Worm (Caenorhabditis elegans): ENCODE results near the gene tbx-34.

Gene tbx-34

DNA sequence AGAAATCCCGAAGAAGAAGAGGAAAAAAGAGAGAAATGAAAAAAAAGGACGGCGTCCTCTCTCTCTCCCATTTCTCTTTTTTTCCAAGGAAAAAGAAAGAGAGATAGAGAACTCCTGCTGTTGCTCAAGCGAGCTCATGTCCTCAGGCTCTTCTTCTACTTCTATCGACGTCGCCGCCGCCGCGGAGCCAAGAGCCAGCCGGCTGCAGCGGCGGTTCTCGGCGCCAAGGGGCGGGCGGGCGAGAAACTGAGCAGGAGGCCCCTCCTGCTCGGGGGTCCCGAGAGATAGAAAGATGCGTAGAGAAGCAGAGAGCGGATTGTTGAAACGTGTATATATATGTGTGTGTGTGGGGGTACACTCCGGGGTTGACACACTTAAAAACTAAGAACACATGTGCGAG, 15.1 kb downstream of the tbx-34 start (continued):
- TF ChIP-seq lim-7 (GFP tag; IDR thresholded peaks at IDR 0.05) (0 out of 2 replicates have a peak, but pooled peaks have one; percentile 39), ces-1 (GFP tag; optimal IDR thresholded peaks at IDR 0.05) (no peak), snpc-4 (tag; optimal IDR thresholded peaks at IDR 0.05) (no peak), zfp-3 (GFP tag; conservative IDR thresholded peaks at IDR 0.05) (no peak), F49E8.2 (tag; optimal IDR thresholded peaks at IDR 0.05; ENCODE audit: borderline replicate concordance) (no peak), gei-8 (GFP tag; optimal IDR thresholded peaks at IDR 0.05) (no peak), egl-27 (tag; optimal IDR thresholded peaks at IDR 0.05) (no peak), daf-16 (GFP tag; optimal IDR thresholded peaks at IDR 0.05) (no peak), daf-16 (tag; optimal IDR thresholded peaks at IDR 0.05) (no peak), Y48G9A.11 (GFP tag; IDR thresholded peaks at IDR 0.05) (no peak), nhr-102 (tag; optimal IDR thresholded peaks at IDR 0.05) (no peak), fos-1 (tag; optimal IDR thresholded peaks at IDR 0.05) (no peak), lsy-2 (tag; optimal IDR thresholded peaks at IDR 0.05) (peak; percentile 22 to 62), ZK337.2 (GFP tag; IDR thresholded peaks at IDR 0.05) (no peak), nhr-28 (tag; optimal IDR thresholded peaks at IDR 0.05) (no peak), lin-38 (GFP tag; IDR thresholded peaks at IDR 0.05) (no peak), dmd-6 (GFP tag; IDR thresholded peaks at IDR 0.05) (peak; percentile 28; the same call in 1 of the 2 replicates), unc-39 (tag; optimal IDR thresholded peaks at IDR 0.05) (no peak), Y75B8A.6 (GFP tag; IDR thresholded peaks at IDR 0.05) (no peak), lin-29 (GFP tag; IDR thresholded peaks at IDR 0.05) (no peak), madf-9 (GFP tag; conservative IDR thresholded peaks at IDR 0.05) (no peak), hmg-1.1 (GFP tag; IDR thresholded peaks at IDR 0.05) (peak; percentile 80), spr-1 (tag; optimal IDR thresholded peaks at IDR 0.05) (no peak), lin-1 (GFP tag; IDR thresholded peaks at IDR 0.05) (no peak), mdt-29 (GFP tag; IDR thresholded peaks at IDR 0.05) (no peak), R02D3.7 (tag; optimal IDR thresholded peaks at IDR 0.05) (no peak), set-16 (GFP tag; IDR thresholded peaks at IDR 0.05) (peak; percentile 100), sdz-12 (GFP tag; optimal IDR thresholded peaks at IDR 0.05) (no peak), fkh-10 (GFP tag; optimal IDR thresholded peaks at IDR 0.05) (peak; percentile 45), skn-1 (tag; optimal IDR thresholded peaks at IDR 0.05) (no peak), nhr-6 (tag; optimal IDR thresholded peaks at IDR 0.05) (no peak), unc-62 (GFP tag; optimal IDR thresholded peaks at IDR 0.05 in 1 of 2) (peak in 1 of 2 experiments; percentile 99), unc-62 (tag; optimal IDR thresholded peaks at IDR 0.05) (no peak), F26F4.8 (GFP tag; conservative IDR thresholded peaks at IDR 0.05) (no peak), aly-2 (tag; optimal IDR thresholded peaks at IDR 0.05) (no peak), dmd-9 (GFP tag; IDR thresholded peaks at IDR 0.05) (no peak), vab-7 (GFP tag; IDR thresholded peaks at IDR 0.05) (no peak), lin-39 (tag; optimal IDR thresholded peaks at IDR 0.05) (no peak), tra-1 (GFP tag; IDR thresholded peaks at IDR 0.05) (peak; percentile 59), hif-1 (tag; optimal IDR thresholded peaks at IDR 0.05) (peak in 1 of 2 experiments; percentile 34), mxl-2 (GFP tag; conservative IDR thresholded peaks at IDR 0.05) (no peak), lin-15B (tag; optimal IDR thresholded peaks at IDR 0.05) (no peak), T26A8.4 (GFP tag; IDR thresholded peaks at IDR 0.05) (no peak), daf-8 (GFP tag; IDR thresholded peaks at IDR 0.05) (no peak), spr-3 (GFP tag; optimal IDR thresholded peaks at IDR 0.05) (no peak), attf-4 (tag; optimal IDR thresholded peaks at IDR 0.05) (no peak), ceh-20 (GFP tag; IDR thresholded peaks at IDR 0.05) (peak; percentile 75)
